Worm (Caenorhabditis elegans): ENCODE measurements around the gene T04F8.3.

DNA sequence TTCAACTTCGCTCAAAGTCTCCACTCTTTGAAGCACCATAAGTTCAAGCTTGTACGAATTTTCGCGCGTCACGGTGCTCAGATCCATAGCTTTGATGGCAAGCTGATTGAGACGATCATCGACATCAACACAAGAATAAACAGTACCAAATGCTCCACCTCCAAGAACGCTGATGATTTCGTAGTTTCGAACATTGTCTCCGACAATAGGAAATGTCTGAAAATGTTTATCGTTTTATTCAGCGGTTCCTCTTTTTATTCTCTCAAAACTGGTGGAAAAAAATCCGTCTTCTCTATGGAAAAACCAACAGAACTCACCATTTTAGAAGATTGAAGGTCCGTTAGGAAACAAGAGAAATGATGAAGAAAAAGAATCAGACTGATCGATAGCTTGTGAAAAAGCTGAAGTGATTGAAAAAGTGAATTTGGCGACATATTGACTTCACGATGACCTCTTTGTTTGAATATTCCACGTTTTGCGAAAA, 29.4 kb downstream of the T04F8.3 start, which contains the start of gene C44C10.7:
- no peak for TF ChIP-seq flt-1 (GFP tag; IDR thresholded peaks at IDR 0.05)
- TF ChIP-seq sea-1 (GFP tag; conservative IDR thresholded peaks at IDR 0.05), result no peak
- no peak for TF ChIP-seq aly-1 (tag; optimal IDR thresholded peaks at IDR 0.05)
- TF ChIP-seq scrt-1 (GFP tag; IDR thresholded peaks at IDR 0.05), result no peak
- no peak for TF ChIP-seq hmbx-1 (tag; optimal IDR thresholded peaks at IDR 0.05)
- no peak for TF ChIP-seq ceh-13 (GFP tag; optimal IDR thresholded peaks at IDR 0.05)
- no peak for TF ChIP-seq ama-1 (optimal IDR thresholded peaks at IDR 0.05)
- no peak for TF ChIP-seq pes-1 (GFP tag; IDR thresholded peaks at IDR 0.05)
- no peak for TF ChIP-seq tbx-37 (GFP tag; conservative IDR thresholded peaks at IDR 0.05)
- TF ChIP-seq ets-7 (tag; optimal IDR thresholded peaks at IDR 0.05), result no peak
- TF ChIP-seq tra-4 (tag; optimal IDR thresholded peaks at IDR 0.05), result no peak
